Worm (Caenorhabditis elegans) whole organism, L4 larva: Measurements from ENCODE around the gene mig-15.

Source experiments
- F44E2.7 ChIP-seq: fragments of 200-800 bp; sonication (Bioruptor generic); IDR thresholded peaks from 2 replicates; pipeline ENCODE4 v2.1.2; 2022; ENCODE audit warnings: missing genetic modification characterization, missing compliant biosample characterization
- Y5F2A.4 ChIP-seq: fragments of 200-800 bp; sonication (Bioruptor generic); optimal IDR thresholded peaks from 2 replicates; lab custom pipeline; 2018; ENCODE audit warnings: mild to moderate bottlenecking, missing genetic modification characterization, missing compliant biosample characterization
- hlh-30 ChIP-seq: sonication (generic microtip); optimal IDR thresholded peaks from 2 replicates; lab custom pipeline; 2017; ENCODE audit warnings: antibody characterized with exemption, mild to moderate bottlenecking, missing genetic modification characterization, missing compliant biosample characterization; ENCODE audit not compliant: insufficient read depth
- snpc-4 ChIP-seq: fragments of 150-350 bp; optimal IDR thresholded peaks from 2 replicates; lab custom pipeline; 2014; ENCODE audit warnings: missing biosample characterization, missing genetic modification characterization
- spr-3 ChIP-seq: fragments of 200-800 bp; sonication (Bioruptor generic); optimal IDR thresholded peaks from 2 replicates; lab custom pipeline; 2018; ENCODE audit warnings: mild to moderate bottlenecking, missing genetic modification characterization, missing compliant biosample characterization
- unc-62 ChIP-seq, 3 experiments: fragments of 150-350 bp in 1 of 3; sonication (generic microtip); optimal IDR thresholded peaks in 2 of 3; peaks in 1 of 3; 1 replicate in 1 of 3; 2 replicates in 2 of 3; lab custom pipeline; 2014 to 2017; ENCODE audit warnings: missing biosample characterization in 3 of 3, missing genetic modification characterization in 3 of 3, missing genetic modification reagents in 3 of 3, missing genotype in 1 of 3
- zag-1 ChIP-seq: fragments of 150-350 bp; optimal IDR thresholded peaks from 2 replicates; lab custom pipeline; 2014; ENCODE audit warnings: missing biosample characterization, missing genetic modification characterization

DNA sequence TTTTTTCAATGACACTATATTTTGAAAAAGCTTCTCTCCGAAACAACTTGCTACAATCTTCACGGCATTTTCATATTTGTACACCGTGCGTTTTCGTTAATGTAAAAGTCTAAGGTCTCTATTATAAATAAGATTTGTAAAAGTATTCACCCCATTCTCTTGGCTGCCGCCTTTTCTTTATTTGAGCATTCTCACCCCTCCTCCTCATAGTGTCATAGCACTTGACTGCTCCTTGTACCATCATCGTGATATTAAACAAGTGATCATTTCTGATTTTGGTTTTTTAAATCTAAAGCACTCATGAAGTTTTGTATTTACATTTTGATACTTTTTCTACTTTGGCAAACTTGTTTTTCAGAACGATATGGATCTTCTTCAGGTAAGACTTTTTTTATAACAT, 21.6 kb downstream of the mig-15 start, which contains the start of gene ZC504.1:
- TF ChIP-seq spr-3 (GFP tag; lab: Kevin White, UChicago): no peak
- no peak for TF ChIP-seq hlh-30 (tag; lab: Kevin White, UChicago)
- TF ChIP-seq Y5F2A.4 (GFP tag; lab: Kevin White, UChicago): no peak
- TF ChIP-seq unc-62 (GFP tag; optimal IDR thresholded peaks at IDR 0.05 in 1 of 2; lab: Kevin White, UChicago): no peak
- TF ChIP-seq unc-62 (tag; optimal IDR thresholded peaks at IDR 0.05; lab: Kevin White, UChicago): no peak
- no peak for TF ChIP-seq snpc-4 (tag; lab: Kevin White, UChicago)
- no peak for TF ChIP-seq F44E2.7 (GFP tag; lab: Robert Waterston, UW)
- TF ChIP-seq zag-1: no peak
